Worm (Caenorhabditis elegans) whole organism, late embryonic: ENCODE results near the gene ugt-14.

ENCODE experiments used
- ama-1 ChIP-seq: fragments of 150-350 bp; optimal IDR thresholded peaks from 2 replicates; lab custom pipeline; 2014
- ceh-48 ChIP-seq: sonication (generic microtip); optimal IDR thresholded peaks from 2 replicates; lab custom pipeline; 2016; ENCODE audit warnings: missing genetic modification characterization, inconsistent platforms, missing compliant biosample characterization
- elt-4 ChIP-seq: sonication (generic microtip); optimal IDR thresholded peaks from 2 replicates; lab custom pipeline; 2016; ENCODE audit warnings: missing genetic modification characterization, missing compliant biosample characterization
- ets-4 ChIP-seq: sonication (generic microtip); optimal IDR thresholded peaks from 2 replicates; lab custom pipeline; 2016; ENCODE audit warnings: missing genetic modification characterization, missing compliant biosample characterization
- fkh-10 ChIP-seq: fragments of 150-350 bp; optimal IDR thresholded peaks from 2 replicates; lab custom pipeline; 2014; ENCODE audit warnings: missing biosample characterization, missing genetic modification reagents, missing genetic modification characterization
- nhr-11 ChIP-seq: fragments of 150-350 bp; optimal IDR thresholded peaks from 2 replicates; lab custom pipeline; 2014; ENCODE audit warnings: missing biosample characterization, missing genetic modification characterization
- pqm-1 ChIP-seq: sonication (generic microtip); optimal IDR thresholded peaks from 2 replicates; lab custom pipeline; 2016; ENCODE audit warnings: missing genetic modification characterization, missing compliant biosample characterization
- ref-2 ChIP-seq: sonication (generic microtip); optimal IDR thresholded peaks from 2 replicates; lab custom pipeline; 2016; ENCODE audit warnings: missing genetic modification characterization, missing compliant biosample characterization
- sox-4 ChIP-seq: sonication (generic microtip); optimal IDR thresholded peaks from 2 replicates; lab custom pipeline; 2017; ENCODE audit warnings: mild to moderate bottlenecking, missing genetic modification characterization, inconsistent platforms, missing compliant biosample characterization
- tbx-2 ChIP-seq: sonication (generic microtip); optimal IDR thresholded peaks from 2 replicates; lab custom pipeline; 2016; ENCODE audit warnings: missing genetic modification characterization, missing compliant biosample characterization

- TF ChIP-seq ets-4 (tag; lab: Kevin White, UChicago) (no peak), fkh-10 (GFP tag; lab: Kevin White, UChicago) (no peak), ref-2 (tag; lab: Kevin White, UChicago) (no peak), tbx-2 (tag; lab: Kevin White, UChicago) (no peak), sox-4 (tag; lab: Kevin White, UChicago) (no peak), pqm-1 (no peak), ama-1 (no peak), ceh-48 (tag; lab: Kevin White, UChicago) (no peak), elt-4 (tag; lab: Kevin White, UChicago) (no peak), nhr-11 (tag; lab: Kevin White, UChicago) (no peak)
Observed at ce11 chrV:4891305-4891704, 14.7 kb upstream of the ugt-14 start.
